Fruit fly (Drosophila melanogaster): ENCODE measurements around the gene mthl9.

Gene mthl9

DNA sequence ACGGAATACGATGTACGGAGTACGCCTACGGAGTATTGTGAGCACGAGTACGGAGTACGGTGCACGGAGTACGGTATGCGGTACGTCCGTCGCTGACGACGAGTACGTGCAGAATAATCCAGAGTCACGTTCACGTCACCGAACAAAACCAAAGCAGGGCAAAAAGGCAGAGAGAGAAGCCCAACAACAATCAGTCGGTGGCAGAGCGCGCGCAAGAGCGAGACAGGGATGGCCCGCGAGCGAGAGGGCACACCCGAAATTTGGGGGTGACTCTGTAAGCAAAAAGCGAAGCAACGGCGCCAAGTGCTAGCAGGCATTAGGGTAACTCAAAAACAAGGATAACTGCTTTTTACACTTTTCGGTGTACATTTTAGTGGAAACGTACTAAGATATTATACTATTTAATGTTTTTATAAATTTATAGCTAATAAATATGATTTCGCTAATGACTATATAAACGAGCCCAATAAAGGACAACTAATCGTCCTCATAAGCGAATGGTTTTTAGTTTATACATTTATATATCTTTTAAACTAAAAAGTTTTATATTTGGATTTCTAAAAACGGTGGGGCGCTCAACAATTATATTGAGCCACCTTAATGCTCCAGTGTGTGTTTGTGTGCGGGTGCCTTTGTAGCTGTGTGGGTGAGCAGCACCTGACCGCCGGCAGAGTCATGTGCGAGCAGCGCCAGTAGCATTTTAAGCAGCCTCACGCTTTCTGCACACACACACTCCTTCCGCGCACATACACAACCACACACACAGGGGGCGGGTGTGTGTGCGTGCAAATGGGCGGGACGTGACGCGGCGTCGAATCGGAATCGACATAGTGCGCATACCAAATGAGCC is 45.3 kb upstream of the mthl9 start (continued):
- TF ChIP-seq Blimp-1 (GFP tag; optimal IDR thresholded peaks at IDR 0.05) (peak; percentile 45), CG1621 (tag; optimal IDR thresholded peaks at IDR 0.05) (no peak), achi (GFP tag; optimal IDR thresholded peaks at IDR 0.05) (peak; percentile 74), esn (GFP tag; optimal IDR thresholded peaks at IDR 0.05) (peak; percentile 72), pdm3 (GFP tag; optimal IDR thresholded peaks at IDR 0.05) (peak; percentile 49), Lpt (GFP tag; optimal IDR thresholded peaks at IDR 0.05) (no peak), CG10669 (GFP tag; optimal IDR thresholded peaks at IDR 0.05) (peak; percentile 66), CG6808 (GFP tag; optimal IDR thresholded peaks at IDR 0.05) (peak; percentile 67), CG6276 (GFP tag; optimal IDR thresholded peaks at IDR 0.05) (peak; percentile 69), dac (GFP tag; optimal IDR thresholded peaks at IDR 0.05) (no peak), Hr39 (GFP tag; optimal IDR thresholded peaks at IDR 0.05) (peak; percentile 20), acj6 (GFP tag; optimal IDR thresholded peaks at IDR 0.05) (peak; percentile 69), lz (GFP tag; optimal IDR thresholded peaks at IDR 0.05) (peak; percentile 32), CG8319 (GFP tag; optimal IDR thresholded peaks at IDR 0.05) (peak; percentile 26), spab (GFP tag; optimal IDR thresholded peaks at IDR 0.05) (peak; percentile 51), CG15336 (GFP tag; IDR thresholded peaks at IDR 0.05) (peak; percentile 71), eg (GFP tag; IDR thresholded peaks at IDR 0.05) (peak; percentile 38; the same call in 2 of the 3 replicates), CG7368 (GFP tag; optimal IDR thresholded peaks at IDR 0.05) (peak; percentile 20), OdsH (GFP tag; optimal IDR thresholded peaks at IDR 0.05) (peak; percentile 77), Hr38 (GFP tag; optimal IDR thresholded peaks at IDR 0.05) (no peak), CG3032 (tag; optimal IDR thresholded peaks at IDR 0.05) (peak; percentile 74), CG8632 (GFP tag; optimal IDR thresholded peaks at IDR 0.05) (peak; percentile 74), vri (GFP tag; optimal IDR thresholded peaks at IDR 0.05) (no peak), Eip78C (GFP tag) (peak; percentile 91), CG31627 (GFP tag; optimal IDR thresholded peaks at IDR 0.05) (peak; percentile 16), CG8119 (GFP tag; IDR thresholded peaks at IDR 0.05) (peak; percentile 69), CG9139 (GFP tag; optimal IDR thresholded peaks at IDR 0.05) (no peak), CG6854 (GFP tag; optimal IDR thresholded peaks at IDR 0.05) (peak; percentile 16), CG6163 (GFP tag; IDR thresholded peaks at IDR 0.05) (peak; percentile 47; the same call in 1 of the 3 replicates), CG11294 (GFP tag; IDR thresholded peaks at IDR 0.05) (no peak; the same call in 1 of the 2 replicates), svp (GFP tag) (peak; percentile 85), CG16779 (tag; optimal IDR thresholded peaks at IDR 0.05) (peak; percentile 49), Sox14 (GFP tag; optimal IDR thresholded peaks at IDR 0.05) (no peak), Eip75B (GFP tag; optimal IDR thresholded peaks at IDR 0.05) (peak; percentile 58), CG34406 (GFP tag; optimal IDR thresholded peaks at IDR 0.05) (peak; percentile 75), Sox15 (GFP tag; optimal IDR thresholded peaks at IDR 0.05) (peak; percentile 29), Met (GFP tag; optimal IDR thresholded peaks at IDR 0.05) (peak; percentile 66)

dm6 chr3L:375672-376071 is 43.6 kb upstream of the mthl9 start:
- TF ChIP-seq Blimp-1 (GFP tag; optimal IDR thresholded peaks at IDR 0.05) (no peak), svp (GFP tag) (no peak), salr (GFP tag; optimal IDR thresholded peaks at IDR 0.05) (no peak), CG8319 (GFP tag; optimal IDR thresholded peaks at IDR 0.05) (no peak), CG31627 (GFP tag; optimal IDR thresholded peaks at IDR 0.05) (no peak), Hr39 (GFP tag; optimal IDR thresholded peaks at IDR 0.05) (no peak), CG8632 (GFP tag; optimal IDR thresholded peaks at IDR 0.05) (no peak), Lpt (GFP tag; optimal IDR thresholded peaks at IDR 0.05) (no peak), Smox (GFP tag; optimal IDR thresholded peaks at IDR 0.05) (no peak), Gug (GFP tag; IDR thresholded peaks at IDR 0.05) (no peak), Sox15 (GFP tag; optimal IDR thresholded peaks at IDR 0.05) (no peak), fkh (GFP tag; optimal IDR thresholded peaks at IDR 0.05) (no peak), CG15336 (GFP tag; IDR thresholded peaks at IDR 0.05) (no peak), Met (GFP tag; optimal IDR thresholded peaks at IDR 0.05) (no peak), CG11294 (GFP tag; IDR thresholded peaks at IDR 0.05) (no peak), acj6 (GFP tag; optimal IDR thresholded peaks at IDR 0.05) (no peak), CG6808 (GFP tag; optimal IDR thresholded peaks at IDR 0.05) (no peak), fd85E (GFP tag; optimal IDR thresholded peaks at IDR 0.05) (no peak), CG16779 (tag; optimal IDR thresholded peaks at IDR 0.05) (no peak)
